Worm (Caenorhabditis elegans) whole organism, mixed stage, embryonic: ENCODE results near the gene sas-1.

ENCODE experiments used
- M03D4.4 ChIP-seq: sonication (generic microtip); optimal IDR thresholded peaks from 2 replicates; lab custom pipeline; 2017; ENCODE audit warnings: mild to moderate bottlenecking, missing genetic modification characterization, missing compliant biosample characterization
- bed-3 ChIP-seq: fragments of 200-800 bp; sonication (Bioruptor generic); optimal IDR thresholded peaks from 3 replicates; lab custom pipeline; 2018; ENCODE audit warnings: mild to moderate bottlenecking, missing genetic modification characterization, moderate library complexity, missing compliant biosample characterization
- blmp-1 ChIP-seq: fragments of 150-350 bp; optimal IDR thresholded peaks from 2 replicates; lab custom pipeline; 2014; ENCODE audit warnings: missing biosample characterization, missing genetic modification characterization
- ceh-39 ChIP-seq: fragments of 150-350 bp; optimal IDR thresholded peaks from 2 replicates; lab custom pipeline; 2014; ENCODE audit warnings: missing biosample characterization, missing genetic modification characterization
- ceh-43 ChIP-seq: fragments of 200-800 bp; sonication (Bioruptor generic); optimal IDR thresholded peaks from 2 replicates; lab custom pipeline; 2018; ENCODE audit warnings: mild to moderate bottlenecking, missing genetic modification characterization, moderate library complexity, missing compliant biosample characterization
- ceh-83 ChIP-seq: fragments of 200-800 bp; sonication (Bioruptor generic); optimal IDR thresholded peaks from 2 replicates; lab custom pipeline; 2018; ENCODE audit warnings: mild to moderate bottlenecking, missing genetic modification characterization, missing compliant biosample characterization
- ces-1 ChIP-seq: fragments of 150-350 bp; optimal IDR thresholded peaks from 2 replicates; lab custom pipeline; 2014; ENCODE audit warnings: missing biosample characterization, missing genetic modification reagents, missing genetic modification characterization
- cnd-1 ChIP-seq: fragments of 200-800 bp; sonication (Bioruptor generic); optimal IDR thresholded peaks from 2 replicates; lab custom pipeline; 2018; ENCODE audit warnings: mild to moderate bottlenecking, missing genetic modification characterization, missing compliant biosample characterization
- drap-1 ChIP-seq: fragments of 200-800 bp; sonication (Bioruptor generic); optimal IDR thresholded peaks from 3 replicates; lab custom pipeline; 2018; ENCODE audit warnings: mild to moderate bottlenecking, missing genetic modification characterization, missing compliant biosample characterization
- elt-1 ChIP-seq: sonication (generic microtip); optimal IDR thresholded peaks from 2 replicates; lab custom pipeline; 2017; ENCODE audit warnings: missing genetic modification characterization, mild to moderate bottlenecking, missing compliant biosample characterization, antibody characterized with exemption, moderate library complexity, borderline replicate concordance; ENCODE audit not compliant: insufficient read depth
- elt-3 ChIP-seq: fragments of 150-350 bp; optimal IDR thresholded peaks from 2 replicates; lab custom pipeline; 2014; ENCODE audit warnings: missing biosample characterization, missing genetic modification characterization
- flh-1 ChIP-seq: fragments of 200-800 bp; sonication (Bioruptor generic); optimal IDR thresholded peaks from 2 replicates; lab custom pipeline; 2018; ENCODE audit warnings: mild to moderate bottlenecking, missing genetic modification characterization, moderate library complexity, missing compliant biosample characterization
- ham-2 ChIP-seq: fragments of 200-800 bp; sonication (Bioruptor generic); optimal IDR thresholded peaks from 2 replicates; lab custom pipeline; 2018; ENCODE audit warnings: mild to moderate bottlenecking, missing genetic modification characterization, missing compliant biosample characterization
- hlh-1 ChIP-seq: fragments of 150-350 bp; optimal IDR thresholded peaks from 2 replicates; lab custom pipeline; 2014; ENCODE audit warnings: missing biosample characterization, missing genetic modification reagents, missing genetic modification characterization
- lin-13 ChIP-seq: fragments of 150-350 bp; optimal IDR thresholded peaks from 2 replicates; lab custom pipeline; 2014; ENCODE audit warnings: missing biosample characterization, missing genetic modification characterization
- lin-32 ChIP-seq: fragments of 200-800 bp; sonication (Bioruptor generic); optimal IDR thresholded peaks from 2 replicates; lab custom pipeline; 2018; ENCODE audit warnings: mild to moderate bottlenecking, missing genetic modification characterization, missing compliant biosample characterization
- lsy-2 ChIP-seq: fragments of 150-350 bp; optimal IDR thresholded peaks from 2 replicates; lab custom pipeline; 2014; ENCODE audit warnings: missing biosample characterization, missing genetic modification characterization
- mab-5 ChIP-seq: fragments of 150-350 bp; optimal IDR thresholded peaks from 2 replicates; lab custom pipeline; 2014; ENCODE audit warnings: missing biosample characterization, missing genetic modification characterization
- mep-1 ChIP-seq: fragments of 150-350 bp; optimal IDR thresholded peaks from 2 replicates; lab custom pipeline; 2017; ENCODE audit warnings: missing biosample characterization, missing genetic modification reagents, missing genetic modification characterization, inconsistent platforms
- mls-2 ChIP-seq: sonication (generic microtip); optimal IDR thresholded peaks from 2 replicates; lab custom pipeline; 2016; ENCODE audit warnings: mild to moderate bottlenecking, missing genetic modification characterization, moderate library complexity, missing compliant biosample characterization
- nhr-12 ChIP-seq: fragments of 150-350 bp; optimal IDR thresholded peaks from 2 replicates; lab custom pipeline; 2014; ENCODE audit warnings: missing biosample characterization, missing genetic modification characterization
- nhr-2 ChIP-seq: fragments of 150-350 bp; optimal IDR thresholded peaks from 2 replicates; lab custom pipeline; 2014; ENCODE audit warnings: missing biosample characterization, missing genetic modification characterization
- nhr-237 ChIP-seq: fragments of 150-350 bp; optimal IDR thresholded peaks from 2 replicates; lab custom pipeline; 2014; ENCODE audit warnings: missing biosample characterization, missing genetic modification characterization
- nhr-28 ChIP-seq: fragments of 150-350 bp; optimal IDR thresholded peaks from 2 replicates; lab custom pipeline; 2014; ENCODE audit warnings: missing biosample characterization, missing genetic modification characterization
- nhr-76 ChIP-seq: sonication (generic microtip); optimal IDR thresholded peaks from 2 replicates; lab custom pipeline; 2017; ENCODE audit warnings: missing biosample characterization, missing genetic modification characterization
- pha-4 ChIP-seq: fragments of 150-350 bp; optimal IDR thresholded peaks from 2 replicates; lab custom pipeline; 2018; ENCODE audit warnings: missing biosample characterization, missing genetic modification reagents, missing genetic modification characterization
- sem-2 ChIP-seq: fragments of 200-800 bp; sonication (Bioruptor generic); optimal IDR thresholded peaks from 2 replicates; lab custom pipeline; 2018; ENCODE audit warnings: mild to moderate bottlenecking, missing genetic modification characterization, missing compliant biosample characterization
- snpc-4 ChIP-seq: fragments of 150-350 bp; optimal IDR thresholded peaks from 2 replicates; lab custom pipeline; 2014; ENCODE audit warnings: missing biosample characterization, missing genetic modification characterization
- sptf-1 ChIP-seq: sonication (generic microtip); optimal IDR thresholded peaks from 2 replicates; lab custom pipeline; 2017; ENCODE audit warnings: mild to moderate bottlenecking, missing genetic modification characterization, moderate library complexity, missing compliant biosample characterization
- tbx-8 ChIP-seq: fragments of 200-800 bp; sonication (Bioruptor generic); optimal IDR thresholded peaks from 2 replicates; lab custom pipeline; 2018; ENCODE audit warnings: mild to moderate bottlenecking, missing genetic modification characterization, moderate library complexity, missing compliant biosample characterization
- unc-120 ChIP-seq: sonication (generic microtip); optimal IDR thresholded peaks from 2 replicates; lab custom pipeline; 2017; ENCODE audit warnings: missing genetic modification characterization, missing compliant biosample characterization; ENCODE audit not compliant: poor library complexity, severe bottlenecking
- unc-39 ChIP-seq: fragments of 150-350 bp; optimal IDR thresholded peaks from 2 replicates; lab custom pipeline; 2014; ENCODE audit warnings: missing biosample characterization, missing genetic modification characterization
- unc-62 ChIP-seq: fragments of 150-350 bp; optimal IDR thresholded peaks from 2 replicates; lab custom pipeline; 2014; ENCODE audit warnings: missing biosample characterization, missing genetic modification reagents, missing genetic modification characterization
- zip-8 ChIP-seq: fragments of 150-350 bp; optimal IDR thresholded peaks from 2 replicates; lab custom pipeline; 2014; ENCODE audit warnings: missing biosample characterization, missing genetic modification characterization
- ztf-11 ChIP-seq: fragments of 150-350 bp; optimal IDR thresholded peaks from 2 replicates; lab custom pipeline; 2014; ENCODE audit warnings: missing biosample characterization, missing genetic modification characterization

Gene sas-1

DNA sequence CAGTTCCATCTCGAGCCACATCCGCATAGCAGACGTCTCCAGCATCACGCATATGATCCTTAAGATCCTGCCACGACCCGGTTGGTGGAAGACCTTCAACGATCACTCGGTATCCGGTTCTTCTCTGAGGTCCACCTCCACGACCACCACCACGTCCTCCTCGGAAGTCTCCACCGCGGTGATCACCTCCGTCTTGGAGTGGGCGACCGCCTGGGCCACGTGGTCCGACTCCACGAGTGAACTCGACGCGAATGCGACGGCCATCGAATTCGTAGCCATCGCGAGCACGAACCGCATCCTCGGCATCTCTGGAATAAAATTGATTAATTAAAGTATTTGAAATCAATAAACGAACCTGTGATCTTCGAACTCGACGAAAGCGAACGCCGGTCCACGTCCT is 11.9 kb upstream of the sas-1 start:
- no peak for TF ChIP-seq mls-2 (tag; lab: Kevin White, UChicago)
- TF ChIP-seq lsy-2 (tag; lab: Kevin White, UChicago): no peak
- no peak for TF ChIP-seq unc-120 (tag; lab: Kevin White, UChicago)
- TF ChIP-seq M03D4.4 (tag; lab: Kevin White, UChicago): no peak
- no peak for TF ChIP-seq tbx-8 (GFP tag; lab: Kevin White, UChicago)
- TF ChIP-seq nhr-237: no peak
- no peak for TF ChIP-seq nhr-28 (tag; lab: Kevin White, UChicago)
- TF ChIP-seq lin-32: no peak
- TF ChIP-seq nhr-12 (tag; lab: Kevin White, UChicago): no peak
- no peak for TF ChIP-seq snpc-4
- no peak for TF ChIP-seq sptf-1 (tag; lab: Kevin White, UChicago)
- TF ChIP-seq ztf-11 (tag; lab: Kevin White, UChicago): no peak
- no peak for TF ChIP-seq ceh-83
- no peak for TF ChIP-seq mab-5 (tag; lab: Kevin White, UChicago)
- TF ChIP-seq ces-1: no peak
- TF ChIP-seq blmp-1 (tag; lab: Kevin White, UChicago): no peak
- no peak for TF ChIP-seq unc-62 (GFP tag; lab: Kevin White, UChicago)
- no peak for TF ChIP-seq mep-1 (tag; lab: Kevin White, UChicago)
- no peak for TF ChIP-seq pha-4 (tag; lab: Kevin White, UChicago)
- TF ChIP-seq zip-8 (tag; lab: Kevin White, UChicago): no peak
- TF ChIP-seq, all 35 proteins: peak for 0

DNA sequence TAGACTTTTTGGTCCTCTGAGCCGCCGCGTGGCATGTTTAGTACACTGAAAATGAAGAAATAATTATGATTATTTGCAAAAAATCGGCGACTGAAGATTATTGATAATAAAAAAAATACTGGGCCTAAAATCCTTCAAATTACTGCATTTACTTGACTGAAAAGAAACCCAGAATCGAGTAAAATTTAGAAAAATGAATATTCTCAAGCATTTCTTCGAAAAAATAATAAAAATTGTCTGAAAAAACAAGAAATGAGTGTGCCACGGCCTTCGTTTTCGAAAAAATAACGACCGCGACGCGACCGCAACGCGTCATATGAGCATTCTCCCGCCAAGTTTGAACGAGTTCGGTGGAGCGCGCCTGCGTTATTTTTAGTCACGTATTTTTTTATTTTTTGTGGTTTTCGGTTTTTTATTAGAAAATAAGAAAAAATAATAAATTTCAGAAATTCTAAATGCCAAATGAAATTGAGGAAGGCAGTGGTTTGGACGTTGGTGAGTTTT is 11.4 kb upstream of the sas-1 start, which contains the start of the genes rsp-3 and spin-4:
TSS of gene rsp-3 (minus strand) at position 51 of the 504 bp plus-strand sequence.
TSS of gene spin-4 (plus strand) at position 447 of the 504 bp plus-strand sequence.
- TF ChIP-seq nhr-76 (tag; lab: Kevin White, UChicago) (no peak), unc-39 (no peak), mab-5 (tag; lab: Kevin White, UChicago) (peak; percentile 73), unc-62 (GFP tag; lab: Kevin White, UChicago) (no peak), lin-13 (tag; lab: Kevin White, UChicago) (peak; percentile 84), flh-1 (no peak), M03D4.4 (tag; lab: Kevin White, UChicago) (no peak), mls-2 (tag; lab: Kevin White, UChicago) (no peak), nhr-12 (tag; lab: Kevin White, UChicago) (no peak), pha-4 (tag; lab: Kevin White, UChicago) (peak; percentile 48), ceh-43 (GFP tag; lab: Kevin White, UChicago) (no peak), lin-32 (no peak), nhr-2 (no peak), sem-2 (GFP tag; lab: Kevin White, UChicago) (no peak), hlh-1 (tag; lab: Kevin White, UChicago) (peak; percentile 5), blmp-1 (tag; lab: Kevin White, UChicago) (peak; percentile 32), bed-3 (GFP tag; lab: Kevin White, UChicago) (no peak), ceh-39 (peak; percentile 89), tbx-8 (GFP tag; lab: Kevin White, UChicago) (no peak), ceh-83 (no peak), cnd-1 (tag; lab: Kevin White, UChicago) (no peak), ztf-11 (tag; lab: Kevin White, UChicago) (no peak), elt-1 (tag; lab: Kevin White, UChicago) (no peak), lsy-2 (tag; lab: Kevin White, UChicago) (peak; percentile 80), snpc-4 (no peak), nhr-28 (tag; lab: Kevin White, UChicago) (no peak), ham-2 (no peak), nhr-237 (peak; percentile 93), sptf-1 (tag; lab: Kevin White, UChicago) (peak; percentile 31), drap-1 (GFP tag; lab: Kevin White, UChicago) (no peak), zip-8 (tag; lab: Kevin White, UChicago) (no peak), ces-1 (peak; percentile 72), mep-1 (tag; lab: Kevin White, UChicago) (peak; percentile 92), unc-120 (tag; lab: Kevin White, UChicago) (no peak), elt-3 (no peak)

- TF ChIP-seq ztf-11 (tag; lab: Kevin White, UChicago): no peak
- TF ChIP-seq bed-3 (GFP tag; lab: Kevin White, UChicago): no peak
- TF ChIP-seq sem-2 (GFP tag; lab: Kevin White, UChicago): no peak
- no peak for TF ChIP-seq lin-13 (tag; lab: Kevin White, UChicago)
- no peak for TF ChIP-seq nhr-28 (tag; lab: Kevin White, UChicago)
- no peak for TF ChIP-seq mab-5 (tag; lab: Kevin White, UChicago)
- TF ChIP-seq unc-62 (GFP tag; lab: Kevin White, UChicago): no peak
- no peak for TF ChIP-seq nhr-2
- no peak for TF ChIP-seq drap-1 (GFP tag; lab: Kevin White, UChicago)
- no peak for TF ChIP-seq sptf-1 (tag; lab: Kevin White, UChicago)
- no peak for TF ChIP-seq nhr-12 (tag; lab: Kevin White, UChicago)
- TF ChIP-seq ham-2: no peak
- TF ChIP-seq hlh-1 (tag; lab: Kevin White, UChicago): no peak
Observed at ce11 chrIII:12697591-12697990, 1.7 kb upstream of the sas-1 start.
